Worm (Caenorhabditis elegans): ENCODE results near the gene nhr-233.

DNA sequence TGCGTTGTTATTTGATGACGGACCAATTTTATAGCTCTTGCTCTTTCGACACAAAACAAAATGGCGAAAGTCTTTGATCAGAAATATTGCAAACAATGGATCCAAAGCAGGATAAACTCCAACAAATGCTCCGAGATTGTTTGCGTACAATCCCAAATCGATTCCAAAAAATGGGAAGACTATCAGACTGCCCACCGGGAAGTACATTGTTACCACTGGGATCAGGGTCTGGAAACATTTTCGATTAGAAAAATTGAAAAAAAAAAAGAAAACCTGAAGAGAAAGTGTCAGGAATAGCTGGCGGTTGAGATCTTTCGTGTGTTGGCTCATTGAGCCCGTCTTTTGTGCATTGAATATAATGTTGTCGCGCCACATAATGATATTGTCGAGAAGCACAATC is 10.5 kb upstream of the nhr-233 start:
- TF ChIP-seq him-1 (tag; optimal IDR thresholded peaks at IDR 0.05) = no peak
- TF ChIP-seq dao-5 (tag; optimal IDR thresholded peaks at IDR 0.05) = no peak
